Worm (Caenorhabditis elegans) whole organism, L2 larva: ENCODE results near the gene ubxn-6.

Source experiments
- ama-1 ChIP-seq: fragments of 150-350 bp; optimal IDR thresholded peaks from 2 replicates; lab custom pipeline; 2018; ENCODE audit warnings: inconsistent platforms
- egl-27 ChIP-seq: sonication (generic microtip); optimal IDR thresholded peaks from 3 replicates; lab custom pipeline; 2017; ENCODE audit warnings: missing biosample characterization, missing genetic modification reagents, missing genetic modification characterization
- lin-11 ChIP-seq: fragments of 150-350 bp; sonication (generic microtip); optimal IDR thresholded peaks from 2 replicates; lab custom pipeline; 2014; ENCODE audit warnings: missing biosample characterization, missing genetic modification characterization, inconsistent platforms, mixed read lengths
- lin-13 ChIP-seq: fragments of 150-350 bp; optimal IDR thresholded peaks from 2 replicates; lab custom pipeline; 2014; ENCODE audit warnings: missing biosample characterization, missing genetic modification reagents, missing genetic modification characterization
- lin-39 ChIP-seq: fragments of 150-350 bp; optimal IDR thresholded peaks from 2 replicates; lab custom pipeline; 2014; ENCODE audit warnings: missing biosample characterization, missing genetic modification reagents, missing genetic modification characterization
- mdl-1 ChIP-seq, 2 experiments: fragments of 150-350 bp in 1 of 2; sonication (generic microtip) in 1 of 2; optimal IDR thresholded peaks; 2 replicates each; lab custom pipeline; 2017; ENCODE audit warnings: missing biosample characterization in 2 of 2, missing genetic modification characterization in 2 of 2
- nhr-6 ChIP-seq: fragments of 150-350 bp; optimal IDR thresholded peaks from 2 replicates; lab custom pipeline; 2014; ENCODE audit warnings: missing biosample characterization, missing genetic modification characterization
- snpc-4 ChIP-seq: fragments of 150-350 bp; optimal IDR thresholded peaks from 2 replicates; lab custom pipeline; 2014; ENCODE audit warnings: missing biosample characterization, missing genetic modification characterization
- ztf-11 ChIP-seq: sonication (generic microtip); optimal IDR thresholded peaks from 2 replicates; lab custom pipeline; 2017; ENCODE audit warnings: missing biosample characterization, missing genetic modification characterization
- ztf-4 ChIP-seq: fragments of 150-350 bp; optimal IDR thresholded peaks from 2 replicates; lab custom pipeline; 2014; ENCODE audit warnings: missing biosample characterization, missing genetic modification characterization

ce11 chrIV:4764422-4764821 lies 44.9 kb downstream of the ubxn-6 start, which contains the start of gene npp-26:
- TF ChIP-seq ztf-4 (tag; lab: Kevin White, UChicago) (no peak), lin-39 (tag; lab: Kevin White, UChicago) (no peak), ztf-11 (no peak), ama-1 (lab: Kevin White, UChicago) (no peak), mdl-1 (tag; optimal IDR thresholded peaks at IDR 0.05; lab: Kevin White, UChicago) (no peak), lin-11 (tag; lab: Kevin White, UChicago) (no peak), egl-27 (tag; lab: Kevin White, UChicago) (no peak), lin-13 (GFP tag; lab: Kevin White, UChicago) (no peak), snpc-4 (no peak), nhr-6 (tag; lab: Kevin White, UChicago) (no peak)
